Worm (Caenorhabditis elegans) whole organism, L3 larva: ENCODE data around the gene crn-2.
A peak's percentile ranks its signal among the peaks of the same experiment; 100 is the strongest.

ENCODE experiments used
- R02D3.7 ChIP-seq: fragments of 150-350 bp; optimal IDR thresholded peaks from 2 replicates; lab custom pipeline; 2014; ENCODE audit warnings: missing biosample characterization, missing genetic modification characterization
- ZK546.5 ChIP-seq: sonication (generic microtip); optimal IDR thresholded peaks from 2 replicates; lab custom pipeline; 2017; ENCODE audit warnings: missing biosample characterization, missing genetic modification characterization
- ama-1 ChIP-seq: fragments of 150-350 bp; optimal IDR thresholded peaks from 2 replicates; lab custom pipeline; 2018
- ceh-28 ChIP-seq: fragments of 150-350 bp; optimal IDR thresholded peaks from 2 replicates; lab custom pipeline; 2014; ENCODE audit warnings: missing biosample characterization, missing genetic modification reagents, missing genetic modification characterization
- ceh-82 ChIP-seq: fragments of 150-350 bp; optimal IDR thresholded peaks from 2 replicates; lab custom pipeline; 2014; ENCODE audit warnings: missing biosample characterization, missing genetic modification characterization
- daf-12 ChIP-seq: fragments of 150-350 bp; optimal IDR thresholded peaks from 2 replicates; lab custom pipeline; 2014; ENCODE audit warnings: missing biosample characterization, missing genetic modification reagents, missing genetic modification characterization
- egl-27 ChIP-seq: sonication (generic microtip); optimal IDR thresholded peaks from 4 replicates; lab custom pipeline; 2017; ENCODE audit warnings: missing biosample characterization, missing genetic modification reagents, missing genetic modification characterization
- egl-5 ChIP-seq: fragments of 150-350 bp; optimal IDR thresholded peaks from 2 replicates; lab custom pipeline; 2017; ENCODE audit warnings: missing biosample characterization, missing genetic modification reagents, missing genetic modification characterization, inconsistent platforms
- elt-1 ChIP-seq: fragments of 150-350 bp; optimal IDR thresholded peaks from 2 replicates; lab custom pipeline; 2014; ENCODE audit warnings: missing biosample characterization, missing genetic modification characterization
- elt-3 ChIP-seq, 3 experiments: fragments of 150-350 bp in 1 of 3; sonication (generic microtip) in 2 of 3; optimal IDR thresholded peaks; 2 replicates in 2 of 3; 4 replicates in 1 of 3; lab custom pipeline; 2014 to 2017; ENCODE audit warnings: missing biosample characterization in 3 of 3, missing genetic modification characterization in 3 of 3
- fkh-10 ChIP-seq: sonication (generic microtip); optimal IDR thresholded peaks from 2 replicates; lab custom pipeline; 2017; ENCODE audit warnings: missing biosample characterization, missing genetic modification reagents, missing genetic modification characterization
- fkh-2 ChIP-seq: fragments of 150-350 bp; optimal IDR thresholded peaks from 2 replicates; lab custom pipeline; 2014; ENCODE audit warnings: missing biosample characterization, missing genetic modification reagents, missing genetic modification characterization
- hmg-11 ChIP-seq: sonication (generic microtip); optimal IDR thresholded peaks from 2 replicates; lab custom pipeline; 2016; ENCODE audit warnings: missing genetic modification characterization, missing compliant biosample characterization
- jun-1 ChIP-seq: fragments of 150-350 bp; optimal IDR thresholded peaks from 2 replicates; lab custom pipeline; 2014; ENCODE audit warnings: missing biosample characterization, missing genetic modification reagents, missing genetic modification characterization
- lin-15B ChIP-seq: fragments of 150-350 bp; optimal IDR thresholded peaks from 2 replicates; lab custom pipeline; 2014; ENCODE audit warnings: missing biosample characterization, missing genetic modification characterization
- lin-39 ChIP-seq: fragments of 150-350 bp; optimal IDR thresholded peaks from 2 replicates; lab custom pipeline; 2018; ENCODE audit warnings: missing biosample characterization, missing genetic modification reagents, missing genetic modification characterization
- lsy-12 ChIP-seq: sonication (generic microtip); optimal IDR thresholded peaks from 2 replicates; lab custom pipeline; 2016; ENCODE audit warnings: mild to moderate bottlenecking, missing genetic modification characterization, missing compliant biosample characterization
- mml-1 ChIP-seq: fragments of 150-350 bp; sonication (generic microtip); optimal IDR thresholded peaks from 3 replicates; lab custom pipeline; 2014; ENCODE audit warnings: missing biosample characterization, missing genetic modification characterization
- nfya-1 ChIP-seq: sonication (generic microtip); optimal IDR thresholded peaks from 2 replicates; lab custom pipeline; 2017; ENCODE audit warnings: missing genetic modification characterization, mild to moderate bottlenecking, missing compliant biosample characterization, antibody characterized with exemption, moderate library complexity; ENCODE audit not compliant: insufficient read depth
- nhr-11 ChIP-seq: fragments of 150-350 bp; optimal IDR thresholded peaks from 2 replicates; lab custom pipeline; 2014; ENCODE audit warnings: missing biosample characterization, missing genetic modification characterization
- nhr-12 ChIP-seq: fragments of 150-350 bp; optimal IDR thresholded peaks from 2 replicates; lab custom pipeline; 2014; ENCODE audit warnings: missing biosample characterization, missing genetic modification characterization
- nhr-23 ChIP-seq: fragments of 150-350 bp; optimal IDR thresholded peaks from 2 replicates; lab custom pipeline; 2014; ENCODE audit warnings: missing biosample characterization, missing genetic modification reagents, missing genetic modification characterization
- nhr-25 ChIP-seq: sonication (generic microtip); optimal IDR thresholded peaks from 2 replicates; lab custom pipeline; 2017; ENCODE audit warnings: missing biosample characterization, missing genetic modification characterization
- nhr-43 ChIP-seq: sonication (generic microtip); optimal IDR thresholded peaks from 2 replicates; lab custom pipeline; 2016; ENCODE audit warnings: mild to moderate bottlenecking, missing genetic modification characterization, missing compliant biosample characterization; ENCODE audit not compliant: poor library complexity, severe bottlenecking
- pha-4 ChIP-seq: fragments of 150-350 bp; optimal IDR thresholded peaks from 2 replicates; lab custom pipeline; 2014; ENCODE audit warnings: missing biosample characterization, missing genetic modification reagents, missing genetic modification characterization
- sea-2 ChIP-seq: fragments of 150-350 bp; sonication (generic microtip); optimal IDR thresholded peaks from 4 replicates; lab custom pipeline; 2014; ENCODE audit warnings: missing biosample characterization, missing genetic modification reagents, missing genetic modification characterization
- snpc-4 ChIP-seq: fragments of 150-350 bp; optimal IDR thresholded peaks from 2 replicates; lab custom pipeline; 2014; ENCODE audit warnings: missing biosample characterization, missing genetic modification characterization
- tbx-2 ChIP-seq: sonication (generic microtip); optimal IDR thresholded peaks from 2 replicates; lab custom pipeline; 2016; ENCODE audit warnings: mild to moderate bottlenecking, missing genetic modification characterization, missing compliant biosample characterization
- unc-39 ChIP-seq: sonication (generic microtip); optimal IDR thresholded peaks from 4 replicates; lab custom pipeline; 2017; ENCODE audit warnings: missing biosample characterization, missing genetic modification characterization
- zag-1 ChIP-seq: fragments of 150-350 bp; optimal IDR thresholded peaks from 2 replicates; lab custom pipeline; 2014; ENCODE audit warnings: missing biosample characterization, missing genetic modification characterization
- ztf-11 ChIP-seq: fragments of 150-350 bp; optimal IDR thresholded peaks from 2 replicates; lab custom pipeline; 2014; ENCODE audit warnings: missing biosample characterization, missing genetic modification characterization
- ztf-4 ChIP-seq: fragments of 150-350 bp; optimal IDR thresholded peaks from 2 replicates; lab custom pipeline; 2014; ENCODE audit warnings: missing biosample characterization, missing genetic modification characterization

crn-2 gene

ce11 chrV:5592323-5592722 lies 2.1 kb upstream of the crn-2 start, which contains the start of gene vps-37 (continued):
- TF ChIP-seq nfya-1 (tag; lab: Kevin White, UChicago) (peak; percentile 79), hmg-11 (peak; percentile 74)

ce11 chrV:5593406-5593805 lies 1.0 kb upstream of the crn-2 start, which contains the start of gene mrpl-48:
mrpl-48 (plus strand) TSS chrV:5593706.
- TF ChIP-seq R02D3.7 (no peak), snpc-4 (tag; lab: Kevin White, UChicago) (no peak), ama-1 (peak; percentile 28), lin-15B (tag; lab: Kevin White, UChicago) (no peak)

ce11 chrV:5596391-5597030 lies 2.1 kb downstream of the crn-2 start, which contains the start of gene zhit-1:
zhit-1 (minus strand) TSS chrV:5596551.
- TF ChIP-seq egl-5 (tag; lab: Kevin White, UChicago): peak; percentile 51
- peak; percentile 45 for TF ChIP-seq pha-4
- no peak for TF ChIP-seq lsy-12
- TF ChIP-seq nfya-1 (tag; lab: Kevin White, UChicago): peak; percentile 42
- TF ChIP-seq elt-3 (tag; optimal IDR thresholded peaks at IDR 0.05; lab: Kevin White, UChicago): no peak
- TF ChIP-seq nhr-23: peak; percentile 21
- TF ChIP-seq lin-15B (tag; lab: Kevin White, UChicago): peak; percentile 58
- TF ChIP-seq snpc-4 (tag; lab: Kevin White, UChicago): peak; percentile 58

ce11 chrV:5601263-5601662 lies 6.8 kb downstream of the crn-2 start, which contains the start of gene CD4.8:
CD4.8 (minus strand) TSS chrV:5601363.
- TF ChIP-seq zag-1 (tag; lab: Kevin White, UChicago): no peak

- TF ChIP-seq tbx-2 (tag; lab: Kevin White, UChicago) (no peak), hmg-11 (no peak), nfya-1 (tag; lab: Kevin White, UChicago) (no peak), ceh-82 (no peak), lsy-12 (no peak), unc-39 (tag; lab: Kevin White, UChicago) (no peak), ztf-4 (tag; lab: Kevin White, UChicago) (no peak), pha-4 (no peak), nhr-25 (tag; lab: Kevin White, UChicago) (no peak), nhr-43 (tag; lab: Kevin White, UChicago) (no peak), fkh-2 (no peak), nhr-11 (no peak), mml-1 (tag; lab: Kevin White, UChicago) (no peak), jun-1 (tag; lab: Kevin White, UChicago) (no peak), nhr-23 (no peak), lin-39 (no peak), R02D3.7 (no peak)
Measured at ce11 chrV:5606255-5606654, 11.8 kb downstream of the crn-2 start, which contains the start of gene CD4.1. CD4.1 (plus strand) TSS chrV:5606555.

- TF ChIP-seq ZK546.5 (tag; lab: Kevin White, UChicago) (no peak), nhr-12 (no peak), mml-1 (tag; lab: Kevin White, UChicago) (no peak), ztf-11 (no peak), elt-1 (tag; lab: Kevin White, UChicago) (no peak), ama-1 (no peak), unc-39 (tag; lab: Kevin White, UChicago) (no peak), lin-39 (no peak), tbx-2 (tag; lab: Kevin White, UChicago) (no peak), daf-12 (tag; lab: Kevin White, UChicago) (no peak), fkh-10 (no peak)
Measured at ce11 chrV:5610186-5610585, 15.8 kb downstream of the crn-2 start.

- TF ChIP-seq snpc-4 (tag; lab: Kevin White, UChicago) (no peak), unc-39 (tag; lab: Kevin White, UChicago) (no peak), R02D3.7 (no peak), egl-5 (tag; lab: Kevin White, UChicago) (no peak), ceh-28 (tag; lab: Kevin White, UChicago) (no peak), nhr-12 (no peak), elt-3 (tag; optimal IDR thresholded peaks at IDR 0.05; lab: Kevin White, UChicago) (no peak), sea-2 (GFP tag; lab: Kevin White, UChicago) (no peak), egl-27 (tag; lab: Kevin White, UChicago) (no peak), fkh-10 (no peak), zag-1 (tag; lab: Kevin White, UChicago) (no peak), hmg-11 (no peak)
Measured at ce11 chrV:5613109-5613508, 18.7 kb downstream of the crn-2 start, which contains the start of gene lrpc-1. lrpc-1 (minus strand) TSS chrV:5613209.
